Worm (Caenorhabditis elegans): ENCODE measurements around the gene T20G5.9.

The T20G5.9 gene

ce11 chrIII:10238448-10239154 lies 29.0 kb downstream of the T20G5.9 start, which contains the start of gene Y70G10A.3 (continued):
- peak; percentile 10 for TF ChIP-seq nhr-71 (tag; optimal IDR thresholded peaks at IDR 0.05)
- TF ChIP-seq efl-3 (GFP tag; optimal IDR thresholded peaks at IDR 0.05) = no peak
- no peak for TF ChIP-seq ama-1 (optimal IDR thresholded peaks at IDR 0.05)
- peak in 1 of 2 experiments; percentile 5 for TF ChIP-seq lin-35 (GFP tag; optimal IDR thresholded peaks at IDR 0.05)
- TF ChIP-seq tbx-2 (tag; optimal IDR thresholded peaks at IDR 0.05) = no peak
- no peak for TF ChIP-seq nhr-11 (tag; optimal IDR thresholded peaks at IDR 0.05)
- TF ChIP-seq dpl-1 (GFP tag; optimal IDR thresholded peaks at IDR 0.05) = no peak
- TF ChIP-seq dsc-1 (tag; optimal IDR thresholded peaks at IDR 0.05) = no peak
- TF ChIP-seq nhr-85 (tag) = peak; percentile 71
- no peak for TF ChIP-seq fkh-10 (GFP tag; optimal IDR thresholded peaks at IDR 0.05)
- TF ChIP-seq nhr-77 (tag; optimal IDR thresholded peaks at IDR 0.05) = no peak
- TF ChIP-seq mep-1 (tag; optimal IDR thresholded peaks at IDR 0.05) = no peak
- TF ChIP-seq snu-23 (GFP tag; optimal IDR thresholded peaks at IDR 0.05) = peak; percentile 26
- peak; percentile 16 for TF ChIP-seq lin-14 (GFP tag; optimal IDR thresholded peaks at IDR 0.05)
- TF ChIP-seq nhr-20 (tag; optimal IDR thresholded peaks at IDR 0.05) = peak; percentile 9
- no peak for TF ChIP-seq xbp-1 (tag; optimal IDR thresholded peaks at IDR 0.05)
- no peak for TF ChIP-seq unc-130 (tag; optimal IDR thresholded peaks at IDR 0.05)

ce11 chrIII:10240073-10240472 lies 30.4 kb downstream of the T20G5.9 start:
- no peak for TF ChIP-seq nhr-20 (tag; optimal IDR thresholded peaks at IDR 0.05)
- no peak for TF ChIP-seq fos-1 (tag; optimal IDR thresholded peaks at IDR 0.05)
- no peak for TF ChIP-seq ceh-8 (GFP tag; optimal IDR thresholded peaks at IDR 0.05)
- TF ChIP-seq aly-2 (tag; optimal IDR thresholded peaks at IDR 0.05) = no peak
- TF ChIP-seq ces-1 (GFP tag; optimal IDR thresholded peaks at IDR 0.05) = no peak
- no peak for TF ChIP-seq tlp-1 (tag; optimal IDR thresholded peaks at IDR 0.05)
- TF ChIP-seq unc-98 (GFP tag; IDR thresholded peaks at IDR 0.05) = no peak
- TF ChIP-seq nhr-47 (tag; optimal IDR thresholded peaks at IDR 0.05) = no peak
- TF ChIP-seq nhr-84 (tag; optimal IDR thresholded peaks at IDR 0.05) = no peak
- no peak for TF ChIP-seq hpl-2 (GFP tag; optimal IDR thresholded peaks at IDR 0.05)
- no peak for TF ChIP-seq mab-9 (GFP tag; IDR thresholded peaks at IDR 0.05)
- TF ChIP-seq egl-13 (tag; optimal IDR thresholded peaks at IDR 0.05) = no peak

ce11 chrIII:10241332-10241829 lies 31.7 kb downstream of the T20G5.9 start:
- TF ChIP-seq lin-14 (GFP tag; optimal IDR thresholded peaks at IDR 0.05) = peak; percentile 42
- TF ChIP-seq ceh-82 (tag; optimal IDR thresholded peaks at IDR 0.05) = no peak
- no peak for TF ChIP-seq efl-3 (GFP tag; optimal IDR thresholded peaks at IDR 0.05)
- no peak for TF ChIP-seq ceh-88 (GFP tag; IDR thresholded peaks at IDR 0.05)
- TF ChIP-seq nhr-20 (tag; optimal IDR thresholded peaks at IDR 0.05) = no peak
- TF ChIP-seq nhr-47 (tag; optimal IDR thresholded peaks at IDR 0.05) = no peak
- 0 out of 2 replicates have a peak, but pooled peaks have one; percentile 16 for TF ChIP-seq grh-1 (GFP tag; IDR thresholded peaks at IDR 0.05)
- peak; percentile 22 for TF ChIP-seq blmp-1 (tag; optimal IDR thresholded peaks at IDR 0.05)
- TF ChIP-seq alr-1 (tag; optimal IDR thresholded peaks at IDR 0.05; ENCODE audit: borderline replicate concordance) = no peak
- peak; percentile 24 for TF ChIP-seq nhr-71 (tag; optimal IDR thresholded peaks at IDR 0.05)
- TF ChIP-seq ceh-8 (GFP tag; optimal IDR thresholded peaks at IDR 0.05) = peak; percentile 95
- no peak for TF ChIP-seq pqm-1 (tag; optimal IDR thresholded peaks at IDR 0.05)
- peak in 1 of 6 experiments; percentile 77 for TF ChIP-seq elt-3 (tag; optimal IDR thresholded peaks at IDR 0.05)
- no peak for TF ChIP-seq pag-3 (tag; optimal IDR thresholded peaks at IDR 0.05; ENCODE audit: borderline replicate concordance, insufficient read depth)
- TF ChIP-seq nhr-19 (GFP tag; conservative IDR thresholded peaks at IDR 0.05) = peak; percentile 49
- no peak for TF ChIP-seq ces-1 (GFP tag; optimal IDR thresholded peaks at IDR 0.05)
- TF ChIP-seq lin-35 (GFP tag; optimal IDR thresholded peaks at IDR 0.05) = no peak
- peak; percentile 86 for TF ChIP-seq nhr-85 (tag)

Measured in whole organism, L1 larva.